Fruit fly (Drosophila melanogaster) whole organism, pupa: Measurements from ENCODE around the gene Tengl1.
A peak's percentile ranks its signal among the peaks of the same experiment; 100 is the strongest.

Experiments used
- CG12605 ChIP-seq: fragments of 200-800 bp; sonication (Bioruptor generic); IDR thresholded peaks from 2 replicates; pipeline ENCODE4 v1.3.6; 2022; ENCODE audit warnings: missing biosample characterization, missing genetic modification characterization
- CG14655 ChIP-seq: fragments of 200-800 bp; sonication (Bioruptor generic); optimal IDR thresholded peaks from 3 replicates; lab custom pipeline; 2017; ENCODE audit warnings: mild to moderate bottlenecking, missing biosample characterization, missing genetic modification reagents, missing genetic modification characterization
- Ets98B ChIP-seq: fragments of 200-800 bp; sonication (Bioruptor generic); IDR thresholded peaks from 2 replicates; pipeline ENCODE4 v1.3.6; 2022; ENCODE audit warnings: missing biosample characterization, missing genetic modification characterization
- Snoo ChIP-seq: fragments of 200-800 bp; sonication (Bioruptor generic); optimal IDR thresholded peaks from 3 replicates; lab custom pipeline; 2017; ENCODE audit warnings: missing biosample characterization, mild to moderate bottlenecking, missing genetic modification characterization, inconsistent platforms

dm6 chr2L:2214004-2214403 lies 26.4 kb downstream of the Tengl1 start, which contains the start of the genes Uch and CG34174:
- no peak for TF ChIP-seq CG12605 (GFP tag; lab: Robert Waterston, UW)
- peak; percentile 15 for TF ChIP-seq Snoo
- TF ChIP-seq Ets98B (GFP tag; lab: Robert Waterston, UW), result no peak
- no peak for TF ChIP-seq CG14655
